Fruit fly (Drosophila melanogaster) whole organism, adult: ENCODE measurements around the gene CG3534.
A peak's percentile ranks its signal among the peaks of the same experiment; 100 is the strongest.

ENCODE experiments used
- CG11617 ChIP-seq: fragments of 200-800 bp; sonication (Bioruptor generic); optimal IDR thresholded peaks from 2 replicates; lab custom pipeline; 2017; ENCODE audit warnings: mild to moderate bottlenecking, missing biosample characterization, missing genetic modification reagents, missing genetic modification characterization
- CG12768 ChIP-seq: fragments of 200-800 bp; sonication (Bioruptor generic); optimal IDR thresholded peaks from 2 replicates; lab custom pipeline; 2017; ENCODE audit warnings: missing biosample characterization, missing genetic modification characterization, mild to moderate bottlenecking, moderate library complexity, missing genetic modification reagents
- CG14711 ChIP-seq: fragments of 200-800 bp; sonication (Bioruptor generic); optimal IDR thresholded peaks from 2 replicates; lab custom pipeline; 2018; ENCODE audit warnings: missing biosample characterization, mild to moderate bottlenecking, missing genetic modification characterization, moderate library complexity
- CG1620 ChIP-seq: fragments of 200-800 bp; sonication (Bioruptor generic); optimal IDR thresholded peaks from 2 replicates; lab custom pipeline; 2016; ENCODE audit warnings: missing biosample characterization, missing genetic modification characterization
- CG33017 ChIP-seq: fragments of 200-800 bp; sonication (Bioruptor generic); optimal IDR thresholded peaks from 2 replicates; lab custom pipeline; 2018; ENCODE audit warnings: missing biosample characterization, mild to moderate bottlenecking, missing genetic modification characterization, moderate library complexity
- CG5204 ChIP-seq: fragments of 200-800 bp; sonication (Bioruptor generic); optimal IDR thresholded peaks from 2 replicates; lab custom pipeline; 2016; ENCODE audit warnings: missing biosample characterization, missing genetic modification characterization
- CG7045 ChIP-seq: fragments of 200-800 bp; sonication (Bioruptor generic); optimal IDR thresholded peaks from 2 replicates; lab custom pipeline; 2017; ENCODE audit warnings: missing biosample characterization, mild to moderate bottlenecking, missing genetic modification characterization
- CG7101 ChIP-seq: fragments of 200-800 bp; sonication (Bioruptor generic); optimal IDR thresholded peaks from 2 replicates; lab custom pipeline; 2018; ENCODE audit warnings: missing biosample characterization, mild to moderate bottlenecking, missing genetic modification characterization, moderate library complexity
- Clk ChIP-seq: fragments of 200-800 bp; sonication (Bioruptor generic); optimal IDR thresholded peaks from 2 replicates; lab custom pipeline; 2017; ENCODE audit warnings: missing biosample characterization, missing genetic modification characterization
- Crg-1 ChIP-seq: fragments of 200-800 bp; sonication (Bioruptor generic); optimal IDR thresholded peaks from 2 replicates; lab custom pipeline; 2016; ENCODE audit warnings: missing biosample characterization, missing genetic modification characterization
- Hr96 ChIP-seq: fragments of 200-800 bp; sonication (Bioruptor generic); optimal IDR thresholded peaks from 2 replicates; lab custom pipeline; 2016; ENCODE audit warnings: missing biosample characterization, missing genetic modification characterization
- Mnt ChIP-seq: fragments of 200-800 bp; sonication (Bioruptor generic); optimal IDR thresholded peaks from 2 replicates; lab custom pipeline; 2016; ENCODE audit warnings: missing biosample characterization, mild to moderate bottlenecking, missing genetic modification characterization
- bab1 ChIP-seq: fragments of 200-800 bp; sonication (Bioruptor generic); optimal IDR thresholded peaks from 3 replicates; lab custom pipeline; 2019; ENCODE audit warnings: missing biosample characterization, mild to moderate bottlenecking, missing genetic modification characterization, moderate library complexity
- cic ChIP-seq: fragments of 200-800 bp; sonication (Bioruptor generic); optimal IDR thresholded peaks from 2 replicates; lab custom pipeline; 2017; ENCODE audit warnings: missing biosample characterization, mild to moderate bottlenecking, missing genetic modification characterization, moderate library complexity
- cnc ChIP-seq, 2 experiments: fragments of >200 bp; optimal IDR thresholded peaks; 2 replicates each; lab custom pipeline; 2017
- kay ChIP-seq: fragments of 200-800 bp; sonication (Bioruptor generic); peaks from one replicate; lab custom pipeline; 2016; ENCODE audit warnings: missing biosample characterization, missing genetic modification characterization, borderline replicate concordance
- ovo ChIP-seq: fragments of 200-800 bp; sonication (Bioruptor generic); optimal IDR thresholded peaks from 2 replicates; lab custom pipeline; 2016; ENCODE audit warnings: missing biosample characterization, missing genetic modification characterization
- pad ChIP-seq: fragments of 200-800 bp; sonication (Bioruptor generic); optimal IDR thresholded peaks from 3 replicates; lab custom pipeline; 2017; ENCODE audit warnings: missing biosample characterization, missing genetic modification characterization, mild to moderate bottlenecking, moderate library complexity, missing genetic modification reagents
- tj ChIP-seq: fragments of 200-800 bp; sonication (Bioruptor generic); optimal IDR thresholded peaks from 3 replicates; lab custom pipeline; 2017; ENCODE audit warnings: missing biosample characterization, mild to moderate bottlenecking, missing genetic modification characterization, moderate library complexity
- toe ChIP-seq: fragments of 200-800 bp; sonication (Bioruptor generic); optimal IDR thresholded peaks from 2 replicates; lab custom pipeline; 2016; ENCODE audit warnings: missing biosample characterization, missing genetic modification characterization

CG3534 gene

DNA sequence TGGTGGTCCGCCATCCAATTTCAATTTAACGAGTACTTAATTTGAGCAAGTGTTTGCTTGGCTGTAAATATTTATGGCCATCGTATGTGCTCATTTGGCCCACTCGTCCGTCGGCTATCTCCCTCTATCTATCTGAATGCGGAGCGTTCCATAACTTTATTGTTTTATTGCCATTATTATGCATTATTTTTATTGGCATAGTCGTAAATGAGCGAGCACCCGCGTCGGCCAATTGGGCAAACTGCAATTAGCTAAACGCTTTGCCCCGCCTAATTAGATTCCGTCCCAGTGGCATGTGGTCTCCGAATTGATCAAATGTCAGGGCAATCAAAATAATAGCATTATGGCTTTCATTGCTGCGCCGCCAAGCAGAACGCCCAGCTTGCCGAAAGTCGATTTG lies 33.9 kb upstream of the CG3534 start:
- no peak for TF ChIP-seq Mnt (GFP tag; lab: Kevin White, UChicago)
- no peak for TF ChIP-seq CG11617 (GFP tag; lab: Kevin White, UChicago)
- no peak for TF ChIP-seq pad
- TF ChIP-seq bab1 (GFP tag; lab: Kevin White, UChicago): no peak

DNA sequence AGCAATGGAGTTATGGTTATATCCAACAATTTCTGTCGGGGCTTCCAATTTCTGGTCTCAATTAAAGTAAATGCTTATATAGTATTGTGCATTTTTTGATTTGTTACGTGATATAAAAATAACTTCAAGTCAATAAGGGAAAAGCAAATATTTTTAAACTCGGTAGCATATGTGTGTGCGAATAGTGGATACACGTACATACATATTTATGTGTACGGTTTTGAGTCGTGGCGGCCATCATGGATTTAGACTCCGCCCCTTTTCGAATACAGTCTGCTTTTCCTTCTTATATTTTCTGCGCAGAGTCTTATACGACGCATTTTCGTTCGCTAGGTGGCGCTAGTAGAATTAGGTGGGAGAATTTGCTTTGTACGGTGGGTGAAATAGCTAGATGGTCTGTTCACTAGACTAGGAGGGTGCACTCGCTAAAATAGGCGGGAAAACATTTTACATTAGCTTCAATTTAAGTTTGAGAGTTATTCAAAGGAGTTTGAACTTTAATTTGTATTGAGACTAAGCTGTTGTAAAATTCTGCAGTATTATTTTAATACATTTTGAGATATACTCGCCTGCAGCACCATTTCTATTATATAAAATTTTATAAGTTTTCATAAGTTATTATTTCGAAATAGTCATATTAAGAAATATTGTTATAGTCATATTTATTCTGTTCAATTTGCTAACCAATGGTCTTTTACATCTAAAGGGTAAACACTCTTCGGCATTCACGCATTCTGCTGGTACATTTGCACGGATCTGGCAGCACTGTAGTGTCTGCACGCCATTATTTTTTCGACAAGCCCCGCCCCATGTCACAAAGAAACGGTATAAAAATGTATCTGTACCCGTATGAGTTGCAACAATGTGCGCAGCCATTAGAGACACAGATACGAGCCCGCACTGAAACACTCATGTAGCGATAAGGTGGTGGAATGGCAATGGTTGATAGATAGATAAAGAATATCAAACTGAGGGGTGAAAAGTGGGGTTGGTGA lies 26.6 kb upstream of the CG3534 start:
- peak; percentile 33 for TF ChIP-seq ovo (GFP tag; lab: Kevin White, UChicago)
- no peak for TF ChIP-seq Clk (GFP tag; lab: Kevin White, UChicago)
- TF ChIP-seq toe: peak; percentile 18
- TF ChIP-seq pad: peak; percentile 62

DNA sequence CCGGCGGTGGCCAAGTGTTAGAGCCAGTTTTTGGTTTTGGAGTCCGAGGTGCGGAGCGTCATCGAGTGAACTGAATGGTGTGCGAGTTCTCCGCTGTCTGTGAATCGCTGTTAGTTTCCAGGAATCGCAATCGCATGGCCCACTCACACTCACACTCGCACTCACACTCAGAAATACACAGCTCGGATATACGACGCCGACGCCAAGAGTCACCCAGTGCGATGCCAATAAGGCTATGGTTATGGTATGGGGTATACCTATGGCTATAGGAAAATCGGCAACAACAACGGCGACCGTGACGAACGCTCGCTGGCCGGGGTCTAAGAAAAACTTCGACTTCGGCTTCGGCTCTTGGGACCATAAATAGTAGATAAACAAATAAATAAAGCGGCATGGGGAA lies 24.1 kb upstream of the CG3534 start, which contains the start of gene Abd-B:
TSS of gene Abd-B (minus strand) at position 101 of the 400 bp plus-strand sequence.
- TF ChIP-seq bab1 (GFP tag; lab: Kevin White, UChicago) (no peak), Hr96 (no peak), Crg-1 (GFP tag; lab: Kevin White, UChicago) (no peak), CG7045 (GFP tag; lab: Kevin White, UChicago) (no peak), cic (no peak), cnc (optimal IDR thresholded peaks at IDR 0.05; lab: Kevin White, UChicago) (no peak), Mnt (GFP tag; lab: Kevin White, UChicago) (no peak), CG12768 (GFP tag; lab: Kevin White, UChicago) (no peak), CG14711 (tag; lab: Kevin White, UChicago) (no peak), kay (no peak), ovo (GFP tag; lab: Kevin White, UChicago) (no peak), Clk (GFP tag; lab: Kevin White, UChicago) (no peak), CG11617 (GFP tag; lab: Kevin White, UChicago) (no peak), tj (no peak), CG5204 (GFP tag; lab: Kevin White, UChicago) (no peak), toe (no peak), CG33017 (tag; lab: Kevin White, UChicago) (no peak), CG1620 (GFP tag; lab: Kevin White, UChicago) (no peak)

DNA sequence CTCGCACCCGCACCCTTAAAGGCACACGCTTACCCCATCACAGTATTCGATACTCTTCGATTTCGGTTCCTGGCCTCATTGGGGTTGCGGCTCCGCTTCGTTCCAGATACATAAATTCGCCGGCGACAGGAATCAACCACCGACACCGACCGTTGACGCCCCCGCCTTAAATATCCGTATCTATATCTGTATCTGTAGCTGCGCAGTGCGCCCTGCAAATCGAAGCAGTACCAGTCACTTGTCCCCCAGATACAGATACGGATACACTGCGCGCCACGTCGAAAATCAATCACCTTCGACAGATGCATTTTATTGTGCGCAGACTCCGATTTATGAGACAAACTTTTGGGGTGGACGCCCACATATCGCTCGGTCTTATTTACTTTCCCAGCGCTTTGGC lies 23.7 kb upstream of the CG3534 start:
- no peak for TF ChIP-seq CG7101 (tag; lab: Kevin White, UChicago)
- TF ChIP-seq CG7045 (GFP tag; lab: Kevin White, UChicago): no peak
- no peak for TF ChIP-seq Clk (GFP tag; lab: Kevin White, UChicago)
- no peak for TF ChIP-seq cic
- TF ChIP-seq cnc (optimal IDR thresholded peaks at IDR 0.05; lab: Kevin White, UChicago): no peak
- TF ChIP-seq CG12768 (GFP tag; lab: Kevin White, UChicago): no peak
- no peak for TF ChIP-seq CG11617 (GFP tag; lab: Kevin White, UChicago)
- TF ChIP-seq Mnt (GFP tag; lab: Kevin White, UChicago): no peak
- TF ChIP-seq CG1620 (GFP tag; lab: Kevin White, UChicago): no peak
- no peak for TF ChIP-seq toe
- TF ChIP-seq CG5204 (GFP tag; lab: Kevin White, UChicago): no peak
- no peak for TF ChIP-seq ovo (GFP tag; lab: Kevin White, UChicago)
- TF ChIP-seq CG14711 (tag; lab: Kevin White, UChicago): no peak

DNA sequence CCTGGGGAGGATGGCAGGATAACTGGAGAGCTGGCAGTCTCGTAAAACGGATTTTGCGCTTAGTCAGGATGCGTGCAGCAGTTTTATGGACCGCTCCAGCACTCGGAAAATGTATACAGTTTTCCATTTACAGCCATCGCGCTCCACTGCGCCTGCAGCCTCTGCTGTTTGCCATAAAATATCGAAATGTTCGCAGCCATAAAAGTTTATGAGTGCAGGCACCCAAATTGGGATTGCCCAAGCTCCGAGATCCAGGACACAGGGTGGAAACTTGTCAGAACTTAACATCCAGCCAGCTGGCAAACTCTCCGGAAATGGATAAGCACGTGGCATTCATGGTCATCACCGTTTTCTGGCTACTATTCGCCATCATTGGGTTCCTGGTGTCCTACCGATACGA lies 21.3 kb upstream of the CG3534 start, which contains the start of gene VhaM9.7-d:
TSS of gene VhaM9.7-d (plus strand) at position 301 of the 400 bp plus-strand sequence.
- TF ChIP-seq kay (no peak), Clk (GFP tag; lab: Kevin White, UChicago) (no peak), CG1620 (GFP tag; lab: Kevin White, UChicago) (no peak)

DNA sequence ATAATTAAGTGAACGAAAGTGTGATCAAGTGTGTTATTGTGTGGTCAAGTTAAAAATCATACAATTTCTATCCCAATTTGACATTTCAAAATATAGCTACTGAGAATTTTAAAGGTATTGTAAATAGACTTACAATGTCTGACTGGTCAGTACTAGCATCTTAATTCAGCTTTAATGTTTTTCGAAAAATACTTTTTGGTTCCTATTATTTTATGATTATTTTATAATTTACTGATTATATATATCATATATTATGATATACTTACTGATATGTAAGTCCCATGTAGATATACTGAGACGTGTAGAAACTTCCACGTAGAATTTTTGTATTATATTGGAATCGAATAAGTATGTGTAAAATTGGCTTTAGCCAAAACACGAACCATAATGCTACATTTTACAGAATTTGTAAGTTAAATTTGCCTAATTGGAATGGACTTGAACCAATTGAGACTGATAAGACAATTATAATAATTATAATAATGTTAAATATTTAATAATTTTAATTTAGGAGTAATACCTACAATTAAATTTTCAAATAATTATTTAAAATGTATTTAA lies 18.4 kb upstream of the CG3534 start, which contains the start of gene Actn3:
TSS of gene Actn3 (minus strand) at position 51 of the 561 bp plus-strand sequence.
- TF ChIP-seq CG33017 (tag; lab: Kevin White, UChicago) (no peak), CG7045 (GFP tag; lab: Kevin White, UChicago) (no peak), pad (no peak), cnc (optimal IDR thresholded peaks at IDR 0.05; lab: Kevin White, UChicago) (no peak), CG11617 (GFP tag; lab: Kevin White, UChicago) (no peak)
